Worm (Caenorhabditis elegans) whole organism, L1 larva: ENCODE data around the gene nra-3.
A peak's percentile ranks its signal among the peaks of the same experiment; 100 is the strongest.

Experiments used
- C16A3.4 ChIP-seq: fragments of 150-350 bp; optimal IDR thresholded peaks from 2 replicates; lab custom pipeline; 2014; ENCODE audit warnings: missing biosample characterization, missing genetic modification characterization
- C34B4.2 ChIP-seq: sonication (generic microtip); optimal IDR thresholded peaks from 2 replicates; lab custom pipeline; 2017; ENCODE audit warnings: mild to moderate bottlenecking, missing genetic modification characterization, missing compliant biosample characterization
- F16B12.6 ChIP-seq: fragments of 150-350 bp; optimal IDR thresholded peaks from 2 replicates; lab custom pipeline; 2014; ENCODE audit warnings: missing biosample characterization, missing genetic modification characterization
- Y116A8C.19 ChIP-seq: sonication (generic microtip); optimal IDR thresholded peaks from 2 replicates; lab custom pipeline; 2016; ENCODE audit warnings: missing compliant biosample characterization, missing genetic modification characterization, borderline replicate concordance
- aha-1 ChIP-seq: fragments of 150-350 bp; optimal IDR thresholded peaks from 2 replicates; lab custom pipeline; 2014; ENCODE audit warnings: missing biosample characterization, missing genetic modification characterization
- ama-1 ChIP-seq: fragments of 150-350 bp; optimal IDR thresholded peaks from 2 replicates; lab custom pipeline; 2014
- ceh-63 ChIP-seq: fragments of 200-800 bp; sonication (Bioruptor generic); optimal IDR thresholded peaks from 2 replicates; lab custom pipeline; 2018; ENCODE audit warnings: mild to moderate bottlenecking, missing genetic modification characterization, missing compliant biosample characterization
- ceh-8 ChIP-seq: fragments of 200-800 bp; sonication (Bioruptor generic); optimal IDR thresholded peaks from 2 replicates; lab custom pipeline; 2018; ENCODE audit warnings: mild to moderate bottlenecking, missing genetic modification characterization, moderate library complexity, missing compliant biosample characterization
- ceh-88 ChIP-seq: fragments of 200-800 bp; sonication (Bioruptor generic); IDR thresholded peaks from 2 replicates; pipeline ENCODE4 v1.3.6; 2022; ENCODE audit warnings: missing genetic modification characterization, missing compliant biosample characterization
- ces-1 ChIP-seq: fragments of 150-350 bp; optimal IDR thresholded peaks from 2 replicates; lab custom pipeline; 2014; ENCODE audit warnings: missing biosample characterization, missing genetic modification reagents, missing genetic modification characterization
- dsc-1 ChIP-seq: sonication (generic microtip); optimal IDR thresholded peaks from 2 replicates; lab custom pipeline; 2016; ENCODE audit warnings: mild to moderate bottlenecking, missing genetic modification characterization, missing compliant biosample characterization
- egl-13 ChIP-seq: sonication (generic microtip); optimal IDR thresholded peaks from 2 replicates; lab custom pipeline; 2016; ENCODE audit warnings: missing genotype, missing genetic modification reagents, missing genetic modification characterization, missing compliant biosample characterization
- egl-27 ChIP-seq, 2 experiments: fragments of 150-350 bp in 1 of 2; sonication (generic microtip); optimal IDR thresholded peaks; 3 replicates each; lab custom pipeline; 2017 to 2018; ENCODE audit warnings: missing biosample characterization in 2 of 2, missing genetic modification characterization in 2 of 2, missing genetic modification reagents in 2 of 2
- elt-2 ChIP-seq: sonication (generic microtip); optimal IDR thresholded peaks from 2 replicates; lab custom pipeline; 2016; ENCODE audit warnings: missing genetic modification characterization, mild to moderate bottlenecking, inconsistent platforms, missing compliant biosample characterization, missing genetic modification reagents
- fkh-4 ChIP-seq: sonication (generic microtip); optimal IDR thresholded peaks from 2 replicates; lab custom pipeline; 2016; ENCODE audit warnings: missing compliant biosample characterization, missing genetic modification characterization, borderline replicate concordance
- fkh-8 ChIP-seq: sonication (generic microtip); optimal IDR thresholded peaks from 2 replicates; lab custom pipeline; 2016; ENCODE audit warnings: mild to moderate bottlenecking, missing genetic modification characterization, missing compliant biosample characterization
- grh-1 ChIP-seq: fragments of 200-800 bp; sonication (Bioruptor generic); IDR thresholded peaks from 2 replicates; pipeline ENCODE4 v1.3.6; 2022; ENCODE audit warnings: missing genetic modification reagents, missing genetic modification characterization, missing compliant biosample characterization
- hlh-17 ChIP-seq: fragments of 200-800 bp; sonication (Bioruptor generic); optimal IDR thresholded peaks from 2 replicates; lab custom pipeline; 2018; ENCODE audit warnings: missing genetic modification characterization, mild to moderate bottlenecking, missing compliant biosample characterization, moderate library complexity, borderline replicate concordance
- isw-1 ChIP-seq: fragments of 200-800 bp; sonication (Bioruptor generic); IDR thresholded peaks from 2 replicates; pipeline ENCODE4 v1.3.6; 2022; ENCODE audit warnings: missing genetic modification characterization, missing compliant biosample characterization
- lin-14 ChIP-seq: fragments of 200-800 bp; sonication (Bioruptor generic); optimal IDR thresholded peaks from 2 replicates; lab custom pipeline; 2018; ENCODE audit warnings: mild to moderate bottlenecking, missing genetic modification characterization, moderate library complexity, missing compliant biosample characterization
- lin-15B ChIP-seq: fragments of 150-350 bp; sonication (generic microtip); optimal IDR thresholded peaks from 3 replicates; lab custom pipeline; 2014; ENCODE audit warnings: missing biosample characterization, missing genetic modification characterization
- lin-35 ChIP-seq, 2 experiments: fragments of 150-350 bp; optimal IDR thresholded peaks; 2 replicates each; lab custom pipeline; 2014; ENCODE audit warnings: missing biosample characterization in 2 of 2, missing genetic modification characterization in 2 of 2, missing genetic modification reagents in 2 of 2
- lir-3 ChIP-seq: sonication (generic microtip); optimal IDR thresholded peaks from 2 replicates; lab custom pipeline; 2016; ENCODE audit warnings: mild to moderate bottlenecking, missing genetic modification characterization, moderate library complexity, missing compliant biosample characterization; ENCODE audit not compliant: poor library complexity
- lsy-2 ChIP-seq, 2 experiments: fragments of 150-350 bp; optimal IDR thresholded peaks; 2 replicates each; lab custom pipeline; 2014; ENCODE audit warnings: missing biosample characterization in 2 of 2, missing genetic modification characterization in 2 of 2
- mab-9 ChIP-seq: fragments of 200-800 bp; sonication (Bioruptor generic); IDR thresholded peaks from 2 replicates; pipeline ENCODE4 v1.3.6; 2022; ENCODE audit warnings: missing genetic modification reagents, missing genetic modification characterization, missing compliant biosample characterization
- mep-1 ChIP-seq: fragments of 150-350 bp; optimal IDR thresholded peaks from 2 replicates; lab custom pipeline; 2014; ENCODE audit warnings: missing biosample characterization, missing genetic modification characterization
- nhr-11 ChIP-seq: fragments of 150-350 bp; optimal IDR thresholded peaks from 2 replicates; lab custom pipeline; 2014; ENCODE audit warnings: missing biosample characterization, missing genetic modification characterization
- nhr-19 ChIP-seq: fragments of 200-800 bp; sonication (Bioruptor generic); conservative IDR thresholded peaks from 2 replicates; pipeline ENCODE4 v1.3.6; 2022; ENCODE audit warnings: missing genetic modification characterization, missing compliant biosample characterization
- nhr-47 ChIP-seq: sonication (generic microtip); optimal IDR thresholded peaks from 2 replicates; lab custom pipeline; 2016; ENCODE audit warnings: mild to moderate bottlenecking, missing genetic modification characterization, moderate library complexity, missing compliant biosample characterization
- nhr-71 ChIP-seq: sonication (generic microtip); optimal IDR thresholded peaks from 2 replicates; lab custom pipeline; 2016; ENCODE audit warnings: mild to moderate bottlenecking, missing genetic modification characterization, moderate library complexity, missing compliant biosample characterization
- nhr-77 ChIP-seq: fragments of 150-350 bp; optimal IDR thresholded peaks from 2 replicates; lab custom pipeline; 2014; ENCODE audit warnings: missing biosample characterization, missing genetic modification characterization
- nhr-84 ChIP-seq: sonication (generic microtip); optimal IDR thresholded peaks from 2 replicates; lab custom pipeline; 2017; ENCODE audit warnings: missing biosample characterization, missing genetic modification characterization
- pag-3 ChIP-seq: sonication (generic microtip); optimal IDR thresholded peaks from 2 replicates; lab custom pipeline; 2017; ENCODE audit warnings: missing genetic modification characterization, mild to moderate bottlenecking, missing compliant biosample characterization, antibody characterized with exemption, borderline replicate concordance; ENCODE audit not compliant: insufficient read depth
- pax-3 ChIP-seq: fragments of 200-800 bp; sonication (Bioruptor generic); optimal IDR thresholded peaks from 2 replicates; lab custom pipeline; 2018; ENCODE audit warnings: mild to moderate bottlenecking, missing genetic modification characterization, moderate library complexity, missing compliant biosample characterization
- skn-1 ChIP-seq: fragments of 150-350 bp; optimal IDR thresholded peaks from 2 replicates; lab custom pipeline; 2014; ENCODE audit warnings: missing biosample characterization, missing genetic modification characterization
- snpc-4 ChIP-seq: fragments of 150-350 bp; optimal IDR thresholded peaks from 2 replicates; lab custom pipeline; 2014; ENCODE audit warnings: missing biosample characterization, missing genetic modification characterization
- snu-23 ChIP-seq: sonication (generic microtip); optimal IDR thresholded peaks from 2 replicates; lab custom pipeline; 2016; ENCODE audit warnings: missing genetic modification characterization, missing compliant biosample characterization
- sox-4 ChIP-seq: sonication (generic microtip); optimal IDR thresholded peaks from 2 replicates; lab custom pipeline; 2016; ENCODE audit warnings: missing genetic modification characterization, missing compliant biosample characterization
- sptf-1 ChIP-seq: fragments of 150-350 bp; optimal IDR thresholded peaks from 2 replicates; lab custom pipeline; 2014; ENCODE audit warnings: missing biosample characterization, missing genetic modification characterization
- sup-37 ChIP-seq: fragments of 200-800 bp; sonication (Bioruptor generic); optimal IDR thresholded peaks from 2 replicates; lab custom pipeline; 2018; ENCODE audit warnings: mild to moderate bottlenecking, missing genetic modification characterization, missing compliant biosample characterization
- swsn-7 ChIP-seq: sonication (generic microtip); optimal IDR thresholded peaks from 2 replicates; lab custom pipeline; 2016; ENCODE audit warnings: missing genetic modification characterization, missing compliant biosample characterization
- tbx-2 ChIP-seq: sonication (generic microtip); optimal IDR thresholded peaks from 2 replicates; lab custom pipeline; 2016; ENCODE audit warnings: missing genetic modification characterization, missing compliant biosample characterization
- tlp-1 ChIP-seq: fragments of 150-350 bp; optimal IDR thresholded peaks from 2 replicates; lab custom pipeline; 2014; ENCODE audit warnings: missing biosample characterization, missing genetic modification characterization
- unc-130 ChIP-seq: fragments of 150-350 bp; optimal IDR thresholded peaks from 2 replicates; lab custom pipeline; 2017; ENCODE audit warnings: missing biosample characterization, missing genetic modification characterization, inconsistent platforms
- unc-30 ChIP-seq: sonication (generic microtip); optimal IDR thresholded peaks from 2 replicates; lab custom pipeline; 2017; ENCODE audit warnings: missing biosample characterization, missing genetic modification characterization
- unc-86 ChIP-seq: sonication (generic microtip); optimal IDR thresholded peaks from 2 replicates; lab custom pipeline; 2016; ENCODE audit warnings: missing genetic modification characterization, missing compliant biosample characterization
- unc-98 ChIP-seq: fragments of 200-800 bp; sonication (Bioruptor generic); IDR thresholded peaks from 2 replicates; pipeline ENCODE4 v1.3.6; 2022; ENCODE audit warnings: missing genetic modification characterization, missing compliant biosample characterization
- xbp-1 ChIP-seq: sonication (generic microtip); optimal IDR thresholded peaks from 2 replicates; lab custom pipeline; 2016; ENCODE audit warnings: missing genetic modification characterization, missing compliant biosample characterization
- zag-1 ChIP-seq: fragments of 150-350 bp; optimal IDR thresholded peaks from 2 replicates; lab custom pipeline; 2014; ENCODE audit warnings: missing biosample characterization, missing genetic modification characterization
- zip-4 ChIP-seq: fragments of 200-800 bp; sonication (Bioruptor generic); optimal IDR thresholded peaks from 2 replicates; lab custom pipeline; 2018; ENCODE audit warnings: mild to moderate bottlenecking, missing genetic modification characterization, moderate library complexity, missing compliant biosample characterization
- ztf-11 ChIP-seq, 2 experiments: sonication (generic microtip); optimal IDR thresholded peaks; 2 replicates each; lab custom pipeline; 2016 to 2017; ENCODE audit warnings: missing genetic modification characterization in 2 of 2, missing biosample characterization in 1 of 2, missing compliant biosample characterization in 1 of 2

The nra-3 gene

DNA sequence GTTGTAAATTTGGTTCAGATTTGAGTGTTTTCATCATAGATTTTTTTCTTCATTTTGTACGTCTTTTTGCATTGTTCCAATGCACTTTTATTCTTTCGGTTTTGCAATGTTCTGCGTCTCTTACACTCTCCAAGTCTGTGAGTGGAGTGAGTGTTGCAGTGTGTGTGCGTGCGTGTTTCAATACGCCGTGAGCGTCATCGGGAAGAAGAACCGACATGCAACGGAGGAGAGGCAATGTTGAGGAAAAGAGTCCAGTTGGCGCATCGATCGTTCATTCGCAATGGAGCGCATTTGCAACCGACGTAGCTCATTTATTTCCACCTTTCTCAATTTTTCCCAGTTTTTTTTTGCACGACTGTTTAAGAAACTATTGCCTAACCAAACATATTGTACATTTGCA, 27.3 kb upstream of the nra-3 start, which contains the start of gene ZC506.1 (continued):
- TF ChIP-seq mab-9 (GFP tag; lab: Robert Waterston, UW) (peak; percentile 66; the same call in 1 of the 2 replicates), isw-1 (GFP tag; lab: Robert Waterston, UW) (peak; percentile 85), F16B12.6 (tag; lab: Kevin White, UChicago) (peak; percentile 21), nhr-11 (peak; percentile 37), ceh-88 (GFP tag; lab: Robert Waterston, UW) (peak; percentile 75), mep-1 (peak; percentile 97), lin-14 (GFP tag; lab: Kevin White, UChicago) (peak; percentile 99), xbp-1 (peak; percentile 91), fkh-4 (tag; lab: Kevin White, UChicago) (no peak), hlh-17 (GFP tag; lab: Kevin White, UChicago) (no peak), ztf-11 (tag; optimal IDR thresholded peaks at IDR 0.05; lab: Kevin White, UChicago) (peak in 1 of 2 experiments; percentile 45), lin-15B (tag; lab: Kevin White, UChicago) (peak; percentile 81), C34B4.2 (tag; lab: Kevin White, UChicago) (no peak), unc-98 (GFP tag; lab: Robert Waterston, UW) (no peak), nhr-47 (tag; lab: Kevin White, UChicago) (peak; percentile 93), elt-2 (tag; lab: Kevin White, UChicago) (peak; percentile 81), pag-3 (tag; lab: Kevin White, UChicago) (no peak), snu-23 (GFP tag; lab: Kevin White, UChicago) (peak; percentile 97), tbx-2 (tag; lab: Kevin White, UChicago) (peak; percentile 96), ceh-63 (GFP tag; lab: Kevin White, UChicago) (no peak), ama-1 (no peak), egl-27 (tag; optimal IDR thresholded peaks at IDR 0.05; lab: Kevin White, UChicago) (peak; percentile 74 to 87), sptf-1 (tag; lab: Kevin White, UChicago) (no peak), zag-1 (tag; lab: Kevin White, UChicago) (peak; percentile 80), ces-1 (no peak), nhr-71 (peak; percentile 98), dsc-1 (tag; lab: Kevin White, UChicago) (peak; percentile 92), lir-3 (tag; lab: Kevin White, UChicago) (peak; percentile 77), zip-4 (peak; percentile 56), unc-86 (tag; lab: Kevin White, UChicago) (peak; percentile 94), ceh-8 (GFP tag; lab: Kevin White, UChicago) (peak; percentile 73), unc-30 (no peak), swsn-7 (tag; lab: Kevin White, UChicago) (peak; percentile 96), fkh-8 (peak; percentile 96), unc-130 (peak; percentile 91), lsy-2 (tag; optimal IDR thresholded peaks at IDR 0.05; lab: Kevin White, UChicago) (peak; percentile 86 to 93), egl-13 (tag; lab: Kevin White, UChicago) (peak; percentile 87), sup-37 (GFP tag; lab: Kevin White, UChicago) (peak; percentile 72)

ce11 chrX:9957449-9957848, 26.2 kb upstream of the nra-3 start:
- TF ChIP-seq lin-35 (GFP tag; optimal IDR thresholded peaks at IDR 0.05; lab: Kevin White, UChicago) (no peak), fkh-8 (peak; percentile 81), skn-1 (tag; lab: Kevin White, UChicago) (no peak), unc-98 (GFP tag; lab: Robert Waterston, UW) (no peak), nhr-77 (tag; lab: Kevin White, UChicago) (no peak), grh-1 (GFP tag; lab: Robert Waterston, UW) (no peak), aha-1 (tag; lab: Kevin White, UChicago) (no peak), unc-130 (no peak), nhr-71 (peak; percentile 53), snpc-4 (tag; lab: Kevin White, UChicago) (no peak), Y116A8C.19 (no peak), nhr-84 (tag; lab: Kevin White, UChicago) (no peak), pag-3 (tag; lab: Kevin White, UChicago) (no peak), zip-4 (no peak), ama-1 (no peak), unc-86 (tag; lab: Kevin White, UChicago) (no peak), lin-15B (tag; lab: Kevin White, UChicago) (no peak), nhr-19 (GFP tag; lab: Robert Waterston, UW) (peak; percentile 72), pax-3 (tag; lab: Kevin White, UChicago) (no peak), sox-4 (peak; percentile 1), ces-1 (no peak), tlp-1 (tag; lab: Kevin White, UChicago) (no peak), egl-13 (tag; lab: Kevin White, UChicago) (no peak), C16A3.4 (tag; lab: Kevin White, UChicago) (no peak)
